Fruit fly (Drosophila melanogaster): ENCODE measurements around the gene noc.

The noc gene

dm6 chr2L:14539872-14540524, 49.3 kb downstream of the noc start (continued):
- no peak for TF ChIP-seq HLH4C (GFP tag; IDR thresholded peaks at IDR 0.05; ENCODE audit: partially characterized antibody)
- peak; percentile 18; the same call in 1 of the 3 replicates for TF ChIP-seq croc (GFP tag; conservative IDR thresholded peaks at IDR 0.05)
- peak; percentile 15 for TF ChIP-seq CG11504 (tag; optimal IDR thresholded peaks at IDR 0.05)
- TF ChIP-seq H2.0 (GFP tag; IDR thresholded peaks at IDR 0.05): no peak
- peak; percentile 59; the same call in 1 of the 2 replicates for TF ChIP-seq Awh (GFP tag; IDR thresholded peaks at IDR 0.05)
- TF ChIP-seq btn (GFP tag; optimal IDR thresholded peaks at IDR 0.05): peak; percentile 22
- peak; percentile 3 for TF ChIP-seq CG2202 (tag; optimal IDR thresholded peaks at IDR 0.05)
- TF ChIP-seq Camta (GFP tag; optimal IDR thresholded peaks at IDR 0.05): no peak
- no peak for TF ChIP-seq sc (optimal IDR thresholded peaks at IDR 0.05)
- no peak for TF ChIP-seq sc (GFP tag; optimal IDR thresholded peaks at IDR 0.05)
- no peak for TF ChIP-seq CG17385 (GFP tag; optimal IDR thresholded peaks at IDR 0.05)
- no peak for TF ChIP-seq CG13123 (GFP tag; optimal IDR thresholded peaks at IDR 0.05)
- peak in 1 of 2 experiments; percentile 11 for TF ChIP-seq bsh (GFP tag; optimal IDR thresholded peaks at IDR 0.05)
- TF ChIP-seq Ets97D (GFP tag; optimal IDR thresholded peaks at IDR 0.05): no peak
- peak; percentile 20 for TF ChIP-seq CG15696 (tag; optimal IDR thresholded peaks at IDR 0.05)
- TF ChIP-seq Dp (GFP tag; optimal IDR thresholded peaks at IDR 0.05): no peak
- TF ChIP-seq Pdp1 (GFP tag; optimal IDR thresholded peaks at IDR 0.05): peak in 1 of 2 experiments; percentile 1
- TF ChIP-seq CG2889 (GFP tag; IDR thresholded peaks at IDR 0.05): no peak
- TF ChIP-seq lola (GFP tag; optimal IDR thresholded peaks at IDR 0.05): peak in 1 of 3 experiments; percentile 52
- peak; percentile 20 for TF ChIP-seq phol (tag; optimal IDR thresholded peaks at IDR 0.05)
- peak; percentile 56 for TF ChIP-seq gem (tag; optimal IDR thresholded peaks at IDR 0.05)
- peak; percentile 39 for TF ChIP-seq CG10979 (tag; optimal IDR thresholded peaks at IDR 0.05)
- TF ChIP-seq trem (tag; optimal IDR thresholded peaks at IDR 0.05): peak; percentile 1
- TF ChIP-seq Dref (GFP tag; IDR thresholded peaks at IDR 0.05): 0 out of 2 replicates have a peak, but pooled peaks have one; percentile 2
- peak; percentile 43 for TF ChIP-seq CG2712 (tag; optimal IDR thresholded peaks at IDR 0.05)
- TF ChIP-seq CG1603 (tag; optimal IDR thresholded peaks at IDR 0.05): peak; percentile 24
- TF ChIP-seq Elba2 (GFP tag; optimal IDR thresholded peaks at IDR 0.05): no peak
- TF ChIP-seq CG4424 (GFP tag; optimal IDR thresholded peaks at IDR 0.05): no peak
- TF ChIP-seq CG31441 (GFP tag; IDR thresholded peaks at IDR 0.05): peak; percentile 10; the same call in 1 of the 2 replicates
- no peak for TF ChIP-seq prd (optimal IDR thresholded peaks at IDR 0.05)
- TF ChIP-seq prd (GFP tag; IDR thresholded peaks at IDR 0.05): peak; percentile 33; the same call in 2 of the 3 replicates
- peak; percentile 72 for TF ChIP-seq kni (GFP tag; optimal IDR thresholded peaks at IDR 0.05)
- TF ChIP-seq Dip3 (GFP tag; optimal IDR thresholded peaks at IDR 0.05): no peak
- no peak for TF ChIP-seq CG12236 (GFP tag; optimal IDR thresholded peaks at IDR 0.05)
- TF ChIP-seq D19A (tag; optimal IDR thresholded peaks at IDR 0.05): peak; percentile 98
- peak; percentile 14 for TF ChIP-seq CG10267 (tag; optimal IDR thresholded peaks at IDR 0.05)
- TF ChIP-seq Oli (tag; optimal IDR thresholded peaks at IDR 0.05): peak; percentile 14
- TF ChIP-seq CG33557 (GFP tag; optimal IDR thresholded peaks at IDR 0.05): peak; percentile 23
- TF ChIP-seq NC2β (GFP tag; optimal IDR thresholded peaks at IDR 0.05): no peak
- TF ChIP-seq CG2120 (GFP tag; optimal IDR thresholded peaks at IDR 0.05): no peak
- TF ChIP-seq CoRest (tag; optimal IDR thresholded peaks at IDR 0.05): peak; percentile 9
- TF ChIP-seq Hsf (GFP tag; optimal IDR thresholded peaks at IDR 0.05): no peak
- peak; percentile 9 for TF ChIP-seq CG16815 (GFP tag; optimal IDR thresholded peaks at IDR 0.05)
- TF ChIP-seq emc (GFP tag; optimal IDR thresholded peaks at IDR 0.05): no peak
- 0 out of 3 replicates have a peak, but pooled peaks have one; percentile 11 for TF ChIP-seq vnd (GFP tag; IDR thresholded peaks at IDR 0.05; ENCODE audit: partially characterized antibody)
- peak; percentile 18 for TF ChIP-seq CG10209 (GFP tag; optimal IDR thresholded peaks at IDR 0.05)
- no peak for TF ChIP-seq E2f1 (GFP tag; IDR thresholded peaks at IDR 0.05)
- peak; percentile 21 for TF ChIP-seq CG14710 (tag; optimal IDR thresholded peaks at IDR 0.05)
- peak; percentile 52 for TF ChIP-seq CG18262 (tag; optimal IDR thresholded peaks at IDR 0.05)

Data from whole organism, embryonic.